Worm (Caenorhabditis elegans): Measurements from ENCODE around the gene zipt-17.

zipt-17 gene

ce11 chrIV:17338920-17339510 is 28.2 kb downstream of the zipt-17 start, which contains the start of gene C49C3.10:
C49C3.10 (minus strand) TSS chrIV:17338970.
- TF ChIP-seq aly-2 (tag; optimal IDR thresholded peaks at IDR 0.05) (no peak), fos-1 (tag; optimal IDR thresholded peaks at IDR 0.05) (peak; percentile 74), unc-62 (GFP tag; optimal IDR thresholded peaks at IDR 0.05) (no peak), nhr-11 (tag; optimal IDR thresholded peaks at IDR 0.05) (no peak), unc-39 (tag; optimal IDR thresholded peaks at IDR 0.05) (no peak), ztf-1 (GFP tag; conservative IDR thresholded peaks at IDR 0.05) (no peak), R02D3.7 (tag; optimal IDR thresholded peaks at IDR 0.05) (no peak), crh-2 (tag; optimal IDR thresholded peaks at IDR 0.05) (peak; percentile 56), lin-39 (tag; optimal IDR thresholded peaks at IDR 0.05) (no peak), C34F6.9 (tag; optimal IDR thresholded peaks at IDR 0.05) (no peak), ztf-4 (tag; optimal IDR thresholded peaks at IDR 0.05) (no peak), skn-1 (tag; optimal IDR thresholded peaks at IDR 0.05) (peak; percentile 55), ceh-16 (tag; optimal IDR thresholded peaks at IDR 0.05) (no peak), lin-11 (tag; optimal IDR thresholded peaks at IDR 0.05) (no peak), mdl-1 (tag; optimal IDR thresholded peaks at IDR 0.05) (no peak), sma-3 (GFP tag; optimal IDR thresholded peaks at IDR 0.05) (no peak), nhr-25 (tag; optimal IDR thresholded peaks at IDR 0.05) (no peak), ama-1 (optimal IDR thresholded peaks at IDR 0.05) (no peak), peb-1 (tag; optimal IDR thresholded peaks at IDR 0.05) (no peak), dmd-4 (tag; optimal IDR thresholded peaks at IDR 0.05) (no peak), mab-5 (tag; optimal IDR thresholded peaks at IDR 0.05) (no peak), Y55F3AM.14 (GFP tag; optimal IDR thresholded peaks at IDR 0.05) (no peak)

ce11 chrIV:17335031-17335430 is 32.2 kb downstream of the zipt-17 start, which contains the start of gene C49C3.8:
C49C3.8 (plus strand) TSS chrIV:17335203.
- TF ChIP-seq ceh-82 (tag; optimal IDR thresholded peaks at IDR 0.05): no peak
- TF ChIP-seq nhr-129 (tag; optimal IDR thresholded peaks at IDR 0.05): peak; percentile 8
- peak; percentile 61 for TF ChIP-seq C34F6.9 (tag; optimal IDR thresholded peaks at IDR 0.05)
- TF ChIP-seq unc-62 (GFP tag; optimal IDR thresholded peaks at IDR 0.05): no peak
- TF ChIP-seq ztf-11 (tag; optimal IDR thresholded peaks at IDR 0.05): no peak
- no peak for TF ChIP-seq lin-11 (tag; optimal IDR thresholded peaks at IDR 0.05)
- no peak for TF ChIP-seq nhr-21 (tag; optimal IDR thresholded peaks at IDR 0.05)
- TF ChIP-seq snpc-4 (tag; optimal IDR thresholded peaks at IDR 0.05): no peak
- TF ChIP-seq blmp-1 (tag; optimal IDR thresholded peaks at IDR 0.05; ENCODE audit: insufficient read depth): no peak
- peak; percentile 54 for TF ChIP-seq unc-55 (GFP tag; optimal IDR thresholded peaks at IDR 0.05)
- TF ChIP-seq mbf-1 (tag; optimal IDR thresholded peaks at IDR 0.05): no peak

- no peak for TF ChIP-seq Y55F3AM.14 (GFP tag; optimal IDR thresholded peaks at IDR 0.05)
- TF ChIP-seq nhr-12 (tag; optimal IDR thresholded peaks at IDR 0.05): no peak
- no peak for TF ChIP-seq ceh-16 (tag; optimal IDR thresholded peaks at IDR 0.05)
- no peak for TF ChIP-seq sem-4 (tag; optimal IDR thresholded peaks at IDR 0.05)
- TF ChIP-seq mdl-1 (tag; optimal IDR thresholded peaks at IDR 0.05): no peak
- TF ChIP-seq aly-2 (tag; optimal IDR thresholded peaks at IDR 0.05): no peak
- TF ChIP-seq ZK546.5 (tag; optimal IDR thresholded peaks at IDR 0.05): no peak
- TF ChIP-seq nhr-77 (tag; optimal IDR thresholded peaks at IDR 0.05): no peak
- no peak for TF ChIP-seq lin-39 (tag; optimal IDR thresholded peaks at IDR 0.05)
- TF ChIP-seq ztf-4 (tag; optimal IDR thresholded peaks at IDR 0.05): no peak
- no peak for TF ChIP-seq alr-1 (tag; optimal IDR thresholded peaks at IDR 0.05)
- no peak for TF ChIP-seq sma-3 (GFP tag; optimal IDR thresholded peaks at IDR 0.05)
- TF ChIP-seq lsy-2 (tag; optimal IDR thresholded peaks at IDR 0.05): peak in 1 of 2 experiments; percentile 65
- no peak for TF ChIP-seq ceh-82 (tag; optimal IDR thresholded peaks at IDR 0.05)
- TF ChIP-seq unc-55 (GFP tag; optimal IDR thresholded peaks at IDR 0.05): peak; percentile 61
- no peak for TF ChIP-seq R02D3.7 (tag; optimal IDR thresholded peaks at IDR 0.05)
- TF ChIP-seq nhr-23 (tag; optimal IDR thresholded peaks at IDR 0.05): no peak
- TF ChIP-seq mbf-1 (tag; optimal IDR thresholded peaks at IDR 0.05): no peak
- TF ChIP-seq nhr-237 (tag; optimal IDR thresholded peaks at IDR 0.05): no peak
- no peak for TF ChIP-seq unc-39 (tag; optimal IDR thresholded peaks at IDR 0.05)
- TF ChIP-seq snpc-4 (tag; optimal IDR thresholded peaks at IDR 0.05): no peak
- peak; percentile 62 for TF ChIP-seq crh-2 (tag; optimal IDR thresholded peaks at IDR 0.05)
- TF ChIP-seq ztf-1 (GFP tag; conservative IDR thresholded peaks at IDR 0.05): no peak
- no peak for TF ChIP-seq blmp-1 (tag; optimal IDR thresholded peaks at IDR 0.05; ENCODE audit: insufficient read depth)
- TF ChIP-seq gmeb-1 (tag; optimal IDR thresholded peaks at IDR 0.05): no peak
- TF ChIP-seq ama-1 (optimal IDR thresholded peaks at IDR 0.05): no peak
- no peak for TF ChIP-seq mab-5 (tag; optimal IDR thresholded peaks at IDR 0.05)
- peak; percentile 73 for TF ChIP-seq C34F6.9 (tag; optimal IDR thresholded peaks at IDR 0.05)
- TF ChIP-seq unc-62 (GFP tag; optimal IDR thresholded peaks at IDR 0.05): no peak
- no peak for TF ChIP-seq elt-1 (tag; optimal IDR thresholded peaks at IDR 0.05)
- TF ChIP-seq nhr-129 (tag; optimal IDR thresholded peaks at IDR 0.05): peak; percentile 41
- no peak for TF ChIP-seq nhr-21 (tag; optimal IDR thresholded peaks at IDR 0.05)
- no peak for TF ChIP-seq nhr-10 (tag; optimal IDR thresholded peaks at IDR 0.05)
- TF ChIP-seq fos-1 (tag; optimal IDR thresholded peaks at IDR 0.05): no peak
- TF ChIP-seq nhr-11 (tag; optimal IDR thresholded peaks at IDR 0.05): no peak
- TF ChIP-seq peb-1 (tag; optimal IDR thresholded peaks at IDR 0.05): no peak
- no peak for TF ChIP-seq elt-3 (tag; optimal IDR thresholded peaks at IDR 0.05)
- no peak for TF ChIP-seq dmd-4 (tag; optimal IDR thresholded peaks at IDR 0.05)
- TF ChIP-seq nhr-25 (tag; optimal IDR thresholded peaks at IDR 0.05): no peak
- no peak for TF ChIP-seq zag-1 (tag; optimal IDR thresholded peaks at IDR 0.05)
- TF ChIP-seq F13H6.1 (tag; optimal IDR thresholded peaks at IDR 0.05): no peak
- TF ChIP-seq skn-1 (tag; optimal IDR thresholded peaks at IDR 0.05): no peak
Observed at ce11 chrIV:17333542-17334281, 33.5 kb downstream of the zipt-17 start, which contains the start of gene C49C3.15. C49C3.15 (plus strand) TSS chrIV:17334231.
